Worm (Caenorhabditis elegans) whole organism, L3 larva: ENCODE data around the gene F09E10.6.

Source experiments
- R02D3.7 ChIP-seq: fragments of 150-350 bp; optimal IDR thresholded peaks from 2 replicates; lab custom pipeline; 2014; ENCODE audit warnings: missing biosample characterization, missing genetic modification characterization
- ZK546.5 ChIP-seq: sonication (generic microtip); optimal IDR thresholded peaks from 2 replicates; lab custom pipeline; 2017; ENCODE audit warnings: missing biosample characterization, missing genetic modification characterization
- ama-1 ChIP-seq: fragments of 150-350 bp; optimal IDR thresholded peaks from 2 replicates; lab custom pipeline; 2018
- ceh-28 ChIP-seq: fragments of 150-350 bp; optimal IDR thresholded peaks from 2 replicates; lab custom pipeline; 2014; ENCODE audit warnings: missing biosample characterization, missing genetic modification reagents, missing genetic modification characterization
- ceh-82 ChIP-seq: fragments of 150-350 bp; optimal IDR thresholded peaks from 2 replicates; lab custom pipeline; 2014; ENCODE audit warnings: missing biosample characterization, missing genetic modification characterization
- ceh-9 ChIP-seq: sonication (generic microtip); optimal IDR thresholded peaks from 2 replicates; lab custom pipeline; 2018; ENCODE audit warnings: missing biosample characterization, missing genetic modification characterization
- daf-12 ChIP-seq: fragments of 150-350 bp; optimal IDR thresholded peaks from 2 replicates; lab custom pipeline; 2014; ENCODE audit warnings: missing biosample characterization, missing genetic modification reagents, missing genetic modification characterization
- egl-27 ChIP-seq: sonication (generic microtip); optimal IDR thresholded peaks from 4 replicates; lab custom pipeline; 2017; ENCODE audit warnings: missing biosample characterization, missing genetic modification reagents, missing genetic modification characterization
- egl-5 ChIP-seq: fragments of 150-350 bp; optimal IDR thresholded peaks from 2 replicates; lab custom pipeline; 2017; ENCODE audit warnings: missing biosample characterization, missing genetic modification reagents, missing genetic modification characterization, inconsistent platforms
- elt-1 ChIP-seq: fragments of 150-350 bp; optimal IDR thresholded peaks from 2 replicates; lab custom pipeline; 2014; ENCODE audit warnings: missing biosample characterization, missing genetic modification characterization
- elt-2 ChIP-seq: sonication (generic microtip); optimal IDR thresholded peaks from 2 replicates; lab custom pipeline; 2016; ENCODE audit warnings: missing genetic modification reagents, mild to moderate bottlenecking, missing genetic modification characterization, missing compliant biosample characterization
- elt-3 ChIP-seq, 3 experiments: fragments of 150-350 bp in 1 of 3; sonication (generic microtip) in 2 of 3; optimal IDR thresholded peaks; 2 replicates in 2 of 3; 4 replicates in 1 of 3; lab custom pipeline; 2014 to 2017; ENCODE audit warnings: missing biosample characterization in 3 of 3, missing genetic modification characterization in 3 of 3
- eor-1 ChIP-seq, 2 experiments: fragments of 150-350 bp; optimal IDR thresholded peaks; 2 replicates each; lab custom pipeline; 2014 to 2018; ENCODE audit warnings: missing biosample characterization in 2 of 2, missing genetic modification characterization in 2 of 2
- fkh-10 ChIP-seq: sonication (generic microtip); optimal IDR thresholded peaks from 2 replicates; lab custom pipeline; 2017; ENCODE audit warnings: missing biosample characterization, missing genetic modification reagents, missing genetic modification characterization
- fkh-2 ChIP-seq: fragments of 150-350 bp; optimal IDR thresholded peaks from 2 replicates; lab custom pipeline; 2014; ENCODE audit warnings: missing biosample characterization, missing genetic modification reagents, missing genetic modification characterization
- fos-1 ChIP-seq: fragments of 150-350 bp; optimal IDR thresholded peaks from 2 replicates; lab custom pipeline; 2014; ENCODE audit warnings: missing biosample characterization, missing genetic modification characterization
- jun-1 ChIP-seq: fragments of 150-350 bp; optimal IDR thresholded peaks from 2 replicates; lab custom pipeline; 2014; ENCODE audit warnings: missing biosample characterization, missing genetic modification reagents, missing genetic modification characterization
- lin-15B ChIP-seq: fragments of 150-350 bp; optimal IDR thresholded peaks from 2 replicates; lab custom pipeline; 2014; ENCODE audit warnings: missing biosample characterization, missing genetic modification characterization
- lin-39 ChIP-seq: fragments of 150-350 bp; optimal IDR thresholded peaks from 2 replicates; lab custom pipeline; 2018; ENCODE audit warnings: missing biosample characterization, missing genetic modification reagents, missing genetic modification characterization
- lsy-12 ChIP-seq: sonication (generic microtip); optimal IDR thresholded peaks from 2 replicates; lab custom pipeline; 2016; ENCODE audit warnings: mild to moderate bottlenecking, missing genetic modification characterization, missing compliant biosample characterization
- mdl-1 ChIP-seq: fragments of 150-350 bp; optimal IDR thresholded peaks from 2 replicates; lab custom pipeline; 2014; ENCODE audit warnings: missing biosample characterization, missing genetic modification characterization
- nfya-1 ChIP-seq: sonication (generic microtip); optimal IDR thresholded peaks from 2 replicates; lab custom pipeline; 2017; ENCODE audit warnings: missing genetic modification characterization, mild to moderate bottlenecking, missing compliant biosample characterization, antibody characterized with exemption, moderate library complexity; ENCODE audit not compliant: insufficient read depth
- nhr-11 ChIP-seq: fragments of 150-350 bp; optimal IDR thresholded peaks from 2 replicates; lab custom pipeline; 2014; ENCODE audit warnings: missing biosample characterization, missing genetic modification characterization
- nhr-12 ChIP-seq: fragments of 150-350 bp; optimal IDR thresholded peaks from 2 replicates; lab custom pipeline; 2014; ENCODE audit warnings: missing biosample characterization, missing genetic modification characterization
- nhr-23 ChIP-seq: fragments of 150-350 bp; optimal IDR thresholded peaks from 2 replicates; lab custom pipeline; 2014; ENCODE audit warnings: missing biosample characterization, missing genetic modification reagents, missing genetic modification characterization
- nhr-237 ChIP-seq: fragments of 150-350 bp; optimal IDR thresholded peaks from 2 replicates; lab custom pipeline; 2014; ENCODE audit warnings: missing biosample characterization, missing genetic modification characterization
- nhr-25 ChIP-seq: sonication (generic microtip); optimal IDR thresholded peaks from 2 replicates; lab custom pipeline; 2017; ENCODE audit warnings: missing biosample characterization, missing genetic modification characterization
- nhr-28 ChIP-seq: fragments of 150-350 bp; optimal IDR thresholded peaks from 2 replicates; lab custom pipeline; 2014; ENCODE audit warnings: missing biosample characterization, missing genetic modification characterization
- nhr-43 ChIP-seq: sonication (generic microtip); optimal IDR thresholded peaks from 2 replicates; lab custom pipeline; 2016; ENCODE audit warnings: mild to moderate bottlenecking, missing genetic modification characterization, missing compliant biosample characterization; ENCODE audit not compliant: poor library complexity, severe bottlenecking
- nhr-67 ChIP-seq: fragments of 150-350 bp; optimal IDR thresholded peaks from 2 replicates; lab custom pipeline; 2014; ENCODE audit warnings: missing biosample characterization, missing genetic modification characterization
- nhr-76 ChIP-seq: fragments of 150-350 bp; sonication (generic microtip); optimal IDR thresholded peaks from 5 replicates; lab custom pipeline; 2014; ENCODE audit warnings: missing biosample characterization, missing genetic modification characterization
- nhr-77 ChIP-seq: fragments of 150-350 bp; optimal IDR thresholded peaks from 2 replicates; lab custom pipeline; 2014; ENCODE audit warnings: missing biosample characterization, missing genetic modification characterization
- pha-4 ChIP-seq: fragments of 150-350 bp; optimal IDR thresholded peaks from 2 replicates; lab custom pipeline; 2014; ENCODE audit warnings: missing biosample characterization, missing genetic modification reagents, missing genetic modification characterization
- pqm-1 ChIP-seq: fragments of 150-350 bp; optimal IDR thresholded peaks from 2 replicates; lab custom pipeline; 2017; ENCODE audit warnings: missing biosample characterization, missing genetic modification characterization, inconsistent platforms
- sea-2 ChIP-seq: fragments of 150-350 bp; sonication (generic microtip); optimal IDR thresholded peaks from 4 replicates; lab custom pipeline; 2014; ENCODE audit warnings: missing biosample characterization, missing genetic modification reagents, missing genetic modification characterization
- skn-1 ChIP-seq: fragments of 150-350 bp; optimal IDR thresholded peaks from 2 replicates; lab custom pipeline; 2014; ENCODE audit warnings: missing biosample characterization, missing genetic modification characterization
- snpc-4 ChIP-seq: fragments of 150-350 bp; optimal IDR thresholded peaks from 2 replicates; lab custom pipeline; 2014; ENCODE audit warnings: missing biosample characterization, missing genetic modification characterization
- tbx-2 ChIP-seq: sonication (generic microtip); optimal IDR thresholded peaks from 2 replicates; lab custom pipeline; 2016; ENCODE audit warnings: mild to moderate bottlenecking, missing genetic modification characterization, missing compliant biosample characterization
- unc-39 ChIP-seq: sonication (generic microtip); optimal IDR thresholded peaks from 4 replicates; lab custom pipeline; 2017; ENCODE audit warnings: missing biosample characterization, missing genetic modification characterization
- unc-62 ChIP-seq: fragments of 150-350 bp; sonication (generic microtip); optimal IDR thresholded peaks from 4 replicates; lab custom pipeline; 2014; ENCODE audit warnings: missing biosample characterization, missing genetic modification reagents, missing genetic modification characterization
- zag-1 ChIP-seq: fragments of 150-350 bp; optimal IDR thresholded peaks from 2 replicates; lab custom pipeline; 2014; ENCODE audit warnings: missing biosample characterization, missing genetic modification characterization
- ztf-11 ChIP-seq: fragments of 150-350 bp; optimal IDR thresholded peaks from 2 replicates; lab custom pipeline; 2014; ENCODE audit warnings: missing biosample characterization, missing genetic modification characterization
- ztf-4 ChIP-seq: fragments of 150-350 bp; optimal IDR thresholded peaks from 2 replicates; lab custom pipeline; 2014; ENCODE audit warnings: missing biosample characterization, missing genetic modification characterization

Gene F09E10.6

DNA sequence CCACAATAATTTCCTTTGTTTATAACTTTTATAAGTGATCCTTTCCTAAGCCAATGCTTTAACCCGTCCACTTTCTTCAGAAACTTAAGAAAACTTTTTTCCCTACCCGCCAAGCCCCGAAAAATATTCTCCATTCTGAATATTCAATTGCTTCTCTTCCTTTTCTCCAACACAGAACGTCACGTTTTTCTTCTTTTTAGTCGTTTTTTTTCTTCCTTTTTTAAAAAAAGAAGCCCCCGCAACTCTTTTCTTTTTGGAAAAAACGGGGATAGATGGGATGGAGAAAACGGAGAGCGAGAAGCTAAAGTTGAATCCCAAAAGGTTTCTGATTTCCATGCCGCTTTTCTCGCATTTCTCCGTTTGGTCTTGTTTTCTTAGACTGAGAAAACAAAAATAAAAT is 18.9 kb downstream of the F09E10.6 start:
- TF ChIP-seq nhr-77 (tag; lab: Kevin White, UChicago), result no peak
- no peak for TF ChIP-seq ceh-9 (tag; lab: Kevin White, UChicago)
- TF ChIP-seq lin-39 (tag; lab: Kevin White, UChicago), result no peak
- TF ChIP-seq unc-62 (GFP tag; lab: Kevin White, UChicago), result no peak
- TF ChIP-seq pha-4 (tag; lab: Kevin White, UChicago), result no peak
- no peak for TF ChIP-seq skn-1 (tag; lab: Kevin White, UChicago)
- TF ChIP-seq nhr-76 (tag; lab: Kevin White, UChicago), result no peak
- TF ChIP-seq fkh-2 (tag; lab: Kevin White, UChicago), result no peak
- no peak for TF ChIP-seq ceh-82 (tag; lab: Kevin White, UChicago)
- peak; percentile 49 for TF ChIP-seq fkh-10 (GFP tag; lab: Kevin White, UChicago)
- TF ChIP-seq nfya-1 (tag; lab: Kevin White, UChicago), result peak; percentile 14
- no peak for TF ChIP-seq eor-1 (tag; optimal IDR thresholded peaks at IDR 0.05; lab: Kevin White, UChicago)
- no peak for TF ChIP-seq zag-1 (tag; lab: Kevin White, UChicago)
- TF ChIP-seq ztf-4 (tag; lab: Kevin White, UChicago), result no peak

DNA sequence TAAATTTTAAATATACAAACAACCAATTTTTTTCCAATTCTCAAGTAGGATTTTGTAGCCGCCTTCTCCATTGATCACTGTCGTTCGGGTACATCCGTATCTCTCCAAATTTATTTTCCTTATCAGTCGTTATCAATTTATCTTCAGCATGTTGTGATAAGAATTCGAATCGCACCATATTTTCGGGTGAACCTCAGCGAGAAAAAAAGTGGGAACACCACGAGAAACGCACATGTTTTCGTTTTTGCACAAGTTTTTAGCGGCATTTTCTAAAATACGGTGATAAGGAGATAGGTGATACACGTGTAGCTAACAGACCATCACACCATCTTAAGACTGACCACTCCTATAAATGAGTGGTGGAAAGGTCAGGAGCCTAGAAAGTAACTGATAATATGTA is 19.5 kb downstream of the F09E10.6 start:
- TF ChIP-seq jun-1 (tag; lab: Kevin White, UChicago) (peak; percentile 74), ceh-28 (tag; lab: Kevin White, UChicago) (peak; percentile 7), ama-1 (lab: Kevin White, UChicago) (no peak), lin-39 (tag; lab: Kevin White, UChicago) (no peak), elt-3 (tag; optimal IDR thresholded peaks at IDR 0.05; lab: Kevin White, UChicago) (peak; percentile 80 to 97 (median 91)), eor-1 (tag; optimal IDR thresholded peaks at IDR 0.05; lab: Kevin White, UChicago) (no peak), ceh-82 (tag; lab: Kevin White, UChicago) (no peak), fkh-2 (tag; lab: Kevin White, UChicago) (no peak), nhr-11 (tag; lab: Kevin White, UChicago) (no peak), tbx-2 (tag; lab: Kevin White, UChicago) (no peak), nfya-1 (tag; lab: Kevin White, UChicago) (peak; percentile 10), skn-1 (tag; lab: Kevin White, UChicago) (no peak), mdl-1 (tag; lab: Kevin White, UChicago) (peak; percentile 7), elt-2 (tag; lab: Kevin White, UChicago) (peak; percentile 96), egl-27 (tag; lab: Kevin White, UChicago) (peak; percentile 26), ztf-4 (tag; lab: Kevin White, UChicago) (no peak), unc-39 (tag; lab: Kevin White, UChicago) (no peak), nhr-12 (no peak), nhr-237 (no peak), daf-12 (tag; lab: Kevin White, UChicago) (no peak), fkh-10 (GFP tag; lab: Kevin White, UChicago) (no peak), pqm-1 (tag; lab: Kevin White, UChicago) (peak; percentile 92), pha-4 (tag; lab: Kevin White, UChicago) (no peak), fos-1 (tag; lab: Kevin White, UChicago) (no peak), snpc-4 (no peak), zag-1 (tag; lab: Kevin White, UChicago) (no peak), nhr-28 (tag; lab: Kevin White, UChicago) (no peak), nhr-23 (peak; percentile 58), sea-2 (GFP tag; lab: Kevin White, UChicago) (no peak), lsy-12 (tag; lab: Kevin White, UChicago) (no peak), nhr-76 (tag; lab: Kevin White, UChicago) (no peak), unc-62 (GFP tag; lab: Kevin White, UChicago) (no peak), nhr-67 (tag; lab: Kevin White, UChicago) (no peak), nhr-43 (tag; lab: Kevin White, UChicago) (peak; percentile 65), nhr-25 (tag; lab: Kevin White, UChicago) (no peak), lin-15B (tag; lab: Kevin White, UChicago) (no peak), egl-5 (no peak), R02D3.7 (tag; lab: Kevin White, UChicago) (peak; percentile 31), elt-1 (no peak), nhr-77 (tag; lab: Kevin White, UChicago) (no peak), ztf-11 (tag; lab: Kevin White, UChicago) (no peak), ceh-9 (tag; lab: Kevin White, UChicago) (no peak), ZK546.5 (tag; lab: Kevin White, UChicago) (no peak)
